Fruit fly (Drosophila melanogaster) whole organism, embryonic: Measurements from ENCODE around the gene CG14154.

Experiments used
- Ada2b ChIP-seq: fragments of 200-800 bp; sonication (Bioruptor generic); IDR thresholded peaks from 2 replicates; pipeline ENCODE4 v1.3.6; 2022; ENCODE audit warnings: missing biosample characterization, missing genetic modification characterization
- Aef1 ChIP-seq: fragments of 200-800 bp; sonication (Bioruptor generic); IDR thresholded peaks from 3 replicates; pipeline ENCODE4 v1.3.6; 2022; ENCODE audit warnings: missing biosample characterization, missing genetic modification characterization
- Antp ChIP-seq: fragments of 200-800 bp; sonication (Bioruptor generic); optimal IDR thresholded peaks from 3 replicates; lab custom pipeline; 2016; ENCODE audit warnings: missing biosample characterization, missing genetic modification characterization
- Atf3 ChIP-seq: fragments of 200-800 bp; sonication (Bioruptor generic); optimal IDR thresholded peaks from 3 replicates; lab custom pipeline; 2016; ENCODE audit warnings: missing biosample characterization, missing genetic modification characterization
- Atf6 ChIP-seq: fragments of 200-800 bp; sonication (Bioruptor generic); IDR thresholded peaks from 2 replicates; pipeline ENCODE4 v1.3.6; 2022; ENCODE audit warnings: missing biosample characterization, missing genetic modification characterization
- CG10209 ChIP-seq: fragments of 200-800 bp; sonication (Bioruptor generic); optimal IDR thresholded peaks from 3 replicates; lab custom pipeline; 2017; ENCODE audit warnings: missing biosample characterization, mild to moderate bottlenecking, missing genetic modification characterization, missing genetic modification reagents
- CG10267 ChIP-seq: fragments of 200-800 bp; sonication (Bioruptor generic); optimal IDR thresholded peaks from 2 replicates; lab custom pipeline; 2018; ENCODE audit warnings: missing biosample characterization, mild to moderate bottlenecking, missing genetic modification characterization, moderate library complexity
- CG10321 ChIP-seq: fragments of 200-800 bp; sonication (Bioruptor generic); IDR thresholded peaks from 2 replicates; pipeline ENCODE4 v1.3.6; 2022; ENCODE audit warnings: missing biosample characterization, missing genetic modification characterization
- CG10959 ChIP-seq: fragments of 200-800 bp; sonication (Bioruptor generic); IDR thresholded peaks from 2 replicates; pipeline ENCODE4 v1.3.6; 2022; ENCODE audit warnings: missing biosample characterization, missing genetic modification characterization
- CG11093 ChIP-seq: fragments of 200-800 bp; sonication (Bioruptor generic); IDR thresholded peaks from 3 replicates; pipeline ENCODE4 v1.3.6; 2022; ENCODE audit warnings: missing biosample characterization, missing genetic modification characterization
- CG11695 ChIP-seq: fragments of 200-800 bp; sonication (Bioruptor generic); IDR thresholded peaks from 3 replicates; pipeline ENCODE4 v1.3.6; 2022; ENCODE audit warnings: missing biosample characterization, missing genetic modification characterization
- CG11696 ChIP-seq: fragments of 200-800 bp; sonication (Bioruptor generic); IDR thresholded peaks from 2 replicates; pipeline ENCODE4 v1.3.6; 2022; ENCODE audit warnings: missing biosample characterization, missing genetic modification characterization
- CG13775 ChIP-seq: fragments of 200-800 bp; sonication (Bioruptor generic); optimal IDR thresholded peaks from 3 replicates; lab custom pipeline; 2017; ENCODE audit warnings: missing biosample characterization, mild to moderate bottlenecking, missing genetic modification characterization
- CG13894 ChIP-seq: fragments of 200-800 bp; sonication (Bioruptor generic); optimal IDR thresholded peaks from 3 replicates; lab custom pipeline; 2018; ENCODE audit warnings: missing biosample characterization, mild to moderate bottlenecking, missing genetic modification characterization, moderate library complexity
- CG14710 ChIP-seq: fragments of 200-800 bp; sonication (Bioruptor generic); optimal IDR thresholded peaks from 3 replicates; lab custom pipeline; 2019; ENCODE audit warnings: missing biosample characterization, mild to moderate bottlenecking, missing genetic modification characterization, moderate library complexity
- CG17359 ChIP-seq: fragments of 200-800 bp; sonication (Bioruptor generic); optimal IDR thresholded peaks from 3 replicates; lab custom pipeline; 2018; ENCODE audit warnings: missing biosample characterization, mild to moderate bottlenecking, missing genetic modification characterization, moderate library complexity
- CG18619 ChIP-seq: fragments of 200-800 bp; sonication (Bioruptor generic); optimal IDR thresholded peaks from 3 replicates; lab custom pipeline; 2017; ENCODE audit warnings: missing biosample characterization, mild to moderate bottlenecking, missing genetic modification characterization
- CG2889 ChIP-seq: fragments of 200-800 bp; sonication (Bioruptor generic); IDR thresholded peaks from 3 replicates; pipeline ENCODE4 v1.3.6; 2022; ENCODE audit warnings: missing biosample characterization, missing genetic modification characterization
- CG32772 ChIP-seq: fragments of 200-800 bp; sonication (Bioruptor generic); IDR thresholded peaks from 2 replicates; pipeline ENCODE4 v1.3.6; 2022; ENCODE audit warnings: missing biosample characterization, missing genetic modification characterization
- CG34376 ChIP-seq: fragments of 200-800 bp; sonication (Bioruptor generic); optimal IDR thresholded peaks from 2 replicates; lab custom pipeline; 2018; ENCODE audit warnings: missing biosample characterization, mild to moderate bottlenecking, missing genetic modification characterization
- CG3995 ChIP-seq: fragments of 200-800 bp; sonication (Bioruptor generic); optimal IDR thresholded peaks from 3 replicates; lab custom pipeline; 2016; ENCODE audit warnings: missing biosample characterization, missing genetic modification characterization
- CG43689 ChIP-seq: fragments of 200-800 bp; sonication (Bioruptor generic); IDR thresholded peaks from 2 replicates; pipeline ENCODE4 v1.3.6; 2022; ENCODE audit warnings: missing biosample characterization, missing genetic modification characterization
- CrebB ChIP-seq: fragments of 200-800 bp; sonication (Bioruptor generic); optimal IDR thresholded peaks from 3 replicates; lab custom pipeline; 2018; ENCODE audit warnings: missing biosample characterization, mild to moderate bottlenecking, missing genetic modification characterization
- Doc3 ChIP-seq: fragments of 200-800 bp; sonication (Bioruptor generic); IDR thresholded peaks from 3 replicates; pipeline ENCODE4 v1.3.6; 2022; ENCODE audit warnings: missing biosample characterization, missing genetic modification characterization; ENCODE audit not compliant: partially characterized antibody
- Dp ChIP-seq: fragments of 200-800 bp; sonication (Bioruptor generic); optimal IDR thresholded peaks from 2 replicates; lab custom pipeline; 2018; ENCODE audit warnings: missing biosample characterization, mild to moderate bottlenecking, missing genetic modification characterization, moderate library complexity
- Ets65A ChIP-seq: fragments of 200-800 bp; sonication (Bioruptor generic); peaks from one replicate; lab custom pipeline; 2016; ENCODE audit warnings: missing biosample characterization, missing genetic modification characterization
- Fer3 ChIP-seq: fragments of 200-800 bp; sonication (Bioruptor generic); optimal IDR thresholded peaks from 2 replicates; lab custom pipeline; 2018; ENCODE audit warnings: missing biosample characterization, mild to moderate bottlenecking, missing genetic modification characterization, moderate library complexity
- GATAe ChIP-seq: fragments of 200-800 bp; sonication (Bioruptor generic); conservative IDR thresholded peaks from 2 replicates; pipeline ENCODE4 v1.3.6; 2022; ENCODE audit warnings: missing biosample characterization, missing genetic modification characterization
- Myb ChIP-seq: fragments of 200-800 bp; sonication (Bioruptor generic); optimal IDR thresholded peaks from 2 replicates; lab custom pipeline; 2016; ENCODE audit warnings: missing biosample characterization, missing genetic modification characterization
- Optix ChIP-seq: fragments of 200-800 bp; sonication (Bioruptor generic); IDR thresholded peaks from 3 replicates; pipeline ENCODE4 v1.3.6; 2022; ENCODE audit warnings: missing biosample characterization, missing genetic modification characterization
- Pdp1 ChIP-seq, 2 experiments: fragments of 200-800 bp; sonication (Bioruptor generic); optimal IDR thresholded peaks; 3 replicates each; lab custom pipeline; 2016; ENCODE audit warnings: missing biosample characterization in 2 of 2, missing genetic modification characterization in 2 of 2, mild to moderate bottlenecking in 1 of 2, moderate library complexity in 1 of 2
- Six4 ChIP-seq: fragments of 200-800 bp; sonication (Bioruptor generic); optimal IDR thresholded peaks from 2 replicates; lab custom pipeline; 2016; ENCODE audit warnings: missing biosample characterization, missing genetic modification characterization
- TFAM ChIP-seq: fragments of 200-800 bp; sonication (Bioruptor generic); optimal IDR thresholded peaks from 2 replicates; lab custom pipeline; 2017; ENCODE audit warnings: missing biosample characterization, missing genetic modification characterization, inconsistent platforms
- Trl ChIP-seq, 3 experiments: fragments of >200 bp in 2 of 3; fragments of 200-800 bp in 1 of 3; sonication (Bioruptor generic) in 1 of 3; optimal IDR thresholded peaks; 2 replicates in 1 of 3; 3 replicates in 2 of 3; lab custom pipeline; 2016 to 2017; ENCODE audit warnings: missing biosample characterization in 1 of 3, missing genetic modification characterization in 1 of 3
- az2 ChIP-seq: fragments of 200-800 bp; sonication (Bioruptor generic); optimal IDR thresholded peaks from 3 replicates; lab custom pipeline; 2016; ENCODE audit warnings: missing biosample characterization, missing genetic modification characterization
- bowl ChIP-seq: fragments of 200-800 bp; sonication (Bioruptor generic); IDR thresholded peaks from 2 replicates; pipeline ENCODE4 v1.3.6; 2022; ENCODE audit warnings: missing biosample characterization, missing genetic modification characterization
- emc ChIP-seq: fragments of 200-800 bp; sonication (Bioruptor generic); optimal IDR thresholded peaks from 2 replicates; lab custom pipeline; 2016; ENCODE audit warnings: missing biosample characterization, missing genetic modification characterization
- grau ChIP-seq: fragments of 200-800 bp; optimal IDR thresholded peaks from 3 replicates; lab custom pipeline; 2019; ENCODE audit warnings: missing biosample characterization, mild to moderate bottlenecking, missing genetic modification characterization, moderate library complexity
- grn ChIP-seq: fragments of 200-800 bp; sonication (Bioruptor generic); optimal IDR thresholded peaks from 3 replicates; lab custom pipeline; 2017; ENCODE audit warnings: missing biosample characterization, missing genetic modification characterization
- gsb-n ChIP-seq: fragments of 200-800 bp; sonication (Bioruptor generic); optimal IDR thresholded peaks from 3 replicates; lab custom pipeline; 2018; ENCODE audit warnings: missing biosample characterization, mild to moderate bottlenecking, missing genetic modification characterization
- ham ChIP-seq: fragments of 200-800 bp; sonication (Bioruptor generic); IDR thresholded peaks from 2 replicates; pipeline ENCODE4 v1.3.6; 2022; ENCODE audit warnings: missing biosample characterization, missing genetic modification characterization
- ind ChIP-seq: fragments of 200-800 bp; sonication (Bioruptor generic); optimal IDR thresholded peaks from 3 replicates; lab custom pipeline; 2016; ENCODE audit warnings: missing biosample characterization, missing genetic modification characterization
- klu ChIP-seq: fragments of 200-800 bp; sonication (Bioruptor generic); IDR thresholded peaks from 2 replicates; pipeline ENCODE4 v1.3.6; 2022; ENCODE audit warnings: missing biosample characterization, missing genetic modification characterization
- luna ChIP-seq: fragments of 200-800 bp; sonication (Bioruptor generic); optimal IDR thresholded peaks from 2 replicates; lab custom pipeline; 2016; ENCODE audit warnings: missing biosample characterization, missing genetic modification characterization
- psq ChIP-seq: fragments of 200-800 bp; sonication (Bioruptor generic); optimal IDR thresholded peaks from 2 replicates; lab custom pipeline; 2017; ENCODE audit warnings: missing biosample characterization, missing genetic modification characterization
- schlank ChIP-seq: fragments of 200-800 bp; sonication (Bioruptor generic); optimal IDR thresholded peaks from 2 replicates; lab custom pipeline; 2018; ENCODE audit warnings: missing biosample characterization, mild to moderate bottlenecking, missing genetic modification characterization
- sens ChIP-seq: fragments of 200-800 bp; sonication (Bioruptor generic); peaks from one replicate; lab custom pipeline; 2016; ENCODE audit warnings: missing biosample characterization, missing genetic modification characterization
- sisA ChIP-seq: fragments of 200-800 bp; sonication (Bioruptor generic); IDR thresholded peaks from 2 replicates; pipeline ENCODE4 v1.3.6; 2022; ENCODE audit warnings: missing biosample characterization, missing genetic modification characterization
- slou ChIP-seq: fragments of 200-800 bp; sonication (Bioruptor generic); optimal IDR thresholded peaks from 3 replicates; lab custom pipeline; 2016; ENCODE audit warnings: missing biosample characterization, missing genetic modification characterization
- sug ChIP-seq: fragments of 200-800 bp; optimal IDR thresholded peaks from 2 replicates; lab custom pipeline; 2019; ENCODE audit warnings: missing biosample characterization, mild to moderate bottlenecking, missing genetic modification characterization, moderate library complexity
- toy ChIP-seq: fragments of 200-800 bp; sonication (Bioruptor generic); IDR thresholded peaks from 2 replicates; pipeline ENCODE4 v1.3.6; 2022; ENCODE audit warnings: missing biosample characterization, missing genetic modification characterization
- zfh2 ChIP-seq: fragments of 200-800 bp; sonication (Bioruptor generic); optimal IDR thresholded peaks from 2 replicates; lab custom pipeline; 2016; ENCODE audit warnings: missing biosample characterization, missing genetic modification characterization

CG14154 gene

DNA sequence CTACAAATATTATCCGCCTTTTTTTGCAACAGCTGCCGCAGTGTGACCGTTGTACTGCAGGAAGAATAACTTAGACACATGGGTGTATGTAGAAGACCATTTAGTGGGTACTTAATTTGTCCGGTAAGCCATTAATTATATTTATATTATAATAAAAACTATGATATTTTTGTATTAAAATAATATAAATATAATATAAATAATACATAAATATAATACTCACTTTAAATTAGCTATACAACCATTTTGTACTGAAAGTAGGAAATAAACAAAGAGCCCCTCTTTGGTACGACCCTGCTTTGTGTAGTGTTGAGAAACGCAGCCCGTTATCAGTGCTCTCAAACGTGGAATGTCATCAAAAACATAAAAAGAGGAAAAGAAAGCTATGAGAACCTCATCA is 3.9 kb upstream of the CG14154 start, which contains the start of gene Cnep1r2 (continued):
- TF ChIP-seq TFAM (GFP tag; lab: Kevin White, UChicago) (no peak), Dp (GFP tag; lab: Kevin White, UChicago) (peak; percentile 37), CG3995 (GFP tag; lab: Kevin White, UChicago) (peak; percentile 20), CrebB (tag; lab: Kevin White, UChicago) (peak; percentile 89), sug (tag; lab: Kevin White, UChicago) (peak; percentile 97), CG13894 (tag; lab: Kevin White, UChicago) (peak; percentile 96), CG10321 (GFP tag; lab: Robert Waterston, UW) (peak; percentile 43; the same call in 1 of the 2 replicates), grn (GFP tag; lab: Kevin White, UChicago) (no peak), Optix (peak; percentile 80; the same call in 2 of the 3 replicates), CG18619 (peak; percentile 96), CG2889 (GFP tag; lab: Robert Waterston, UW) (peak; percentile 88), CG10267 (tag; lab: Kevin White, UChicago) (peak; percentile 99), luna (GFP tag; lab: Kevin White, UChicago) (no peak), sens (GFP tag; lab: Kevin White, UChicago) (peak; percentile 90), sisA (peak; percentile 94), Aef1 (peak; percentile 93), psq (peak; percentile 83), Doc3 (no peak), az2 (GFP tag; lab: Kevin White, UChicago) (peak; percentile 94), gsb-n (peak; percentile 98), bowl (peak; percentile 65), CG43689 (GFP tag; lab: Robert Waterston, UW) (peak; percentile 88), CG10209 (peak; percentile 97), Trl (optimal IDR thresholded peaks at IDR 0.05; lab: Kevin White, UChicago) (no peak), Trl (GFP tag; optimal IDR thresholded peaks at IDR 0.05; lab: Kevin White, UChicago) (peak; percentile 65), toy (peak; percentile 70; the same call in 1 of the 2 replicates), schlank (peak; percentile 83), Myb (GFP tag; lab: Kevin White, UChicago) (peak; percentile 47), Atf3 (GFP tag; lab: Kevin White, UChicago) (peak; percentile 56), CG14710 (tag; lab: Kevin White, UChicago) (peak; percentile 96), ham (peak; percentile 75; the same call in 1 of the 2 replicates), Six4 (GFP tag; lab: Kevin White, UChicago) (peak; percentile 93), CG11695 (GFP tag; lab: Robert Waterston, UW) (peak; percentile 97), Fer3 (tag; lab: Kevin White, UChicago) (peak; percentile 96), CG10959 (GFP tag; lab: Robert Waterston, UW) (peak; percentile 90), ind (GFP tag; lab: Kevin White, UChicago) (peak; percentile 96), klu (GFP tag; lab: Robert Waterston, UW) (peak; percentile 94), Atf6 (peak; percentile 86), GATAe (peak; percentile 86), CG17359 (tag; lab: Kevin White, UChicago) (peak; percentile 96), Ada2b (GFP tag; lab: Robert Waterston, UW) (peak; percentile 90), Antp (GFP tag; lab: Kevin White, UChicago) (peak; percentile 66), emc (GFP tag; lab: Kevin White, UChicago) (no peak), zfh2 (peak; percentile 82), grau (tag; lab: Kevin White, UChicago) (peak; percentile 97), Pdp1 (GFP tag; optimal IDR thresholded peaks at IDR 0.05; lab: Kevin White, UChicago) (peak; percentile 67 to 71), Ets65A (peak; percentile 98), CG34376 (GFP tag; lab: Kevin White, UChicago) (peak; percentile 82), CG11093 (GFP tag; lab: Robert Waterston, UW) (peak; percentile 94), CG13775 (GFP tag; lab: Kevin White, UChicago) (peak; percentile 97), CG11696 (peak; percentile 79), slou (GFP tag; lab: Kevin White, UChicago) (peak; percentile 89), CG32772 (GFP tag; lab: Robert Waterston, UW) (peak; percentile 97)
